Fruit fly (Drosophila melanogaster): ENCODE data around the gene sov.

The sov gene

dm6 chrX:6795987-6796691 lies 40.0 kb downstream of the sov start (continued):
- no peak for TF ChIP-seq NC2β (GFP tag; optimal IDR thresholded peaks at IDR 0.05)
- TF ChIP-seq CG6654 (GFP tag; optimal IDR thresholded peaks at IDR 0.05): no peak
- peak; percentile 48 for TF ChIP-seq CG2678 (tag; optimal IDR thresholded peaks at IDR 0.05)
- TF ChIP-seq CG17328 (GFP tag; IDR thresholded peaks at IDR 0.05): no peak
- TF ChIP-seq chinmo (GFP tag; IDR thresholded peaks at IDR 0.05; ENCODE audit: partially characterized antibody): no peak
- no peak for TF ChIP-seq br (optimal IDR thresholded peaks at IDR 0.05)
- peak; percentile 41 for TF ChIP-seq NfI (GFP tag; optimal IDR thresholded peaks at IDR 0.05)
- TF ChIP-seq Mes4 (GFP tag; optimal IDR thresholded peaks at IDR 0.05): no peak
- TF ChIP-seq CG10543 (GFP tag; optimal IDR thresholded peaks at IDR 0.05): no peak
- TF ChIP-seq CG17612 (GFP tag; IDR thresholded peaks at IDR 0.05): no peak
- no peak for TF ChIP-seq sima (GFP tag; optimal IDR thresholded peaks at IDR 0.05)
- peak; percentile 3 for TF ChIP-seq CG17385 (GFP tag; optimal IDR thresholded peaks at IDR 0.05)
- no peak for TF ChIP-seq D19A (tag; optimal IDR thresholded peaks at IDR 0.05)
- TF ChIP-seq CG3995 (GFP tag; optimal IDR thresholded peaks at IDR 0.05): no peak
- no peak for TF ChIP-seq CG6791 (GFP tag; IDR thresholded peaks at IDR 0.05; ENCODE audit: partially characterized antibody)
- TF ChIP-seq Doc3 (GFP tag; IDR thresholded peaks at IDR 0.05; ENCODE audit: partially characterized antibody): no peak
- no peak for TF ChIP-seq CG1647 (GFP tag; optimal IDR thresholded peaks at IDR 0.05)
- no peak for TF ChIP-seq croc (GFP tag; conservative IDR thresholded peaks at IDR 0.05)
- no peak for TF ChIP-seq CG11560 (tag; IDR thresholded peaks at IDR 0.05)
- peak; percentile 5 for TF ChIP-seq CG8944 (GFP tag; optimal IDR thresholded peaks at IDR 0.05)
- no peak for TF ChIP-seq CG11085 (GFP tag; IDR thresholded peaks at IDR 0.05)
- no peak for TF ChIP-seq Bgb (GFP tag; IDR thresholded peaks at IDR 0.05; ENCODE audit: partially characterized antibody)
- no peak for TF ChIP-seq fd64A (GFP tag; optimal IDR thresholded peaks at IDR 0.05)
- TF ChIP-seq CG18476 (GFP tag; optimal IDR thresholded peaks at IDR 0.05): no peak
- TF ChIP-seq CG12769 (tag; optimal IDR thresholded peaks at IDR 0.05): peak; percentile 46
- TF ChIP-seq sisA (GFP tag; IDR thresholded peaks at IDR 0.05): no peak
- no peak for TF ChIP-seq gcm (GFP tag; optimal IDR thresholded peaks at IDR 0.05)
- TF ChIP-seq gce (GFP tag; IDR thresholded peaks at IDR 0.05): 0 out of 3 replicates have a peak, but pooled peaks have one; percentile 30
- no peak for TF ChIP-seq crol (GFP tag; IDR thresholded peaks at IDR 0.05)
- TF ChIP-seq CrebB (tag; optimal IDR thresholded peaks at IDR 0.05): no peak
- no peak for TF ChIP-seq CG16863 (GFP tag; optimal IDR thresholded peaks at IDR 0.05)
- peak; percentile 80 for TF ChIP-seq Med (GFP tag)
- TF ChIP-seq fu2 (GFP tag; optimal IDR thresholded peaks at IDR 0.05): no peak
- TF ChIP-seq Ets97D (GFP tag; optimal IDR thresholded peaks at IDR 0.05): no peak
- TF ChIP-seq ro (GFP tag; IDR thresholded peaks at IDR 0.05): no peak
- no peak for TF ChIP-seq Kr (GFP tag; optimal IDR thresholded peaks at IDR 0.05)
- no peak for TF ChIP-seq MBD-R2 (GFP tag; IDR thresholded peaks at IDR 0.05)
- TF ChIP-seq CG9932 (GFP tag; IDR thresholded peaks at IDR 0.05): peak; percentile 41
- TF ChIP-seq CG7372 (GFP tag; IDR thresholded peaks at IDR 0.05): no peak
- no peak for TF ChIP-seq tna (GFP tag; IDR thresholded peaks at IDR 0.05; ENCODE audit: partially characterized antibody)
- TF ChIP-seq CG3065 (GFP tag; optimal IDR thresholded peaks at IDR 0.05): no peak
- peak; percentile 51; the same call in 1 of the 3 replicates for TF ChIP-seq CG11456 (GFP tag; IDR thresholded peaks at IDR 0.05)
- no peak for TF ChIP-seq tin (GFP tag; optimal IDR thresholded peaks at IDR 0.05)
- TF ChIP-seq Hr39 (optimal IDR thresholded peaks at IDR 0.05): no peak
- no peak for TF ChIP-seq fd3F (GFP tag; optimal IDR thresholded peaks at IDR 0.05)
- no peak for TF ChIP-seq Gsc (GFP tag; IDR thresholded peaks at IDR 0.05)
- no peak for TF ChIP-seq dm (GFP tag; optimal IDR thresholded peaks at IDR 0.05)
- TF ChIP-seq CG11504 (tag; optimal IDR thresholded peaks at IDR 0.05): peak; percentile 46
- peak; percentile 4 for TF ChIP-seq Ssrp (tag; optimal IDR thresholded peaks at IDR 0.05)
- no peak for TF ChIP-seq yki (optimal IDR thresholded peaks at IDR 0.05)
- no peak for TF ChIP-seq pb (GFP tag; optimal IDR thresholded peaks at IDR 0.05)
- TF ChIP-seq eve (GFP tag; optimal IDR thresholded peaks at IDR 0.05): peak in 1 of 2 experiments; percentile 56
